Worm (Caenorhabditis elegans) whole organism, L4/young adult: ENCODE measurements around the gene C07A12.2.

ENCODE experiments used
- W03F9.2 ChIP-seq: fragments of 150-350 bp; optimal IDR thresholded peaks from 2 replicates; lab custom pipeline; 2014; ENCODE audit warnings: missing biosample characterization, missing genetic modification characterization
- him-1 ChIP-seq: sonication (generic microtip); optimal IDR thresholded peaks from 2 replicates; lab custom pipeline; 2016; ENCODE audit warnings: missing genotype, missing genetic modification reagents, missing genetic modification characterization, missing compliant biosample characterization

DNA sequence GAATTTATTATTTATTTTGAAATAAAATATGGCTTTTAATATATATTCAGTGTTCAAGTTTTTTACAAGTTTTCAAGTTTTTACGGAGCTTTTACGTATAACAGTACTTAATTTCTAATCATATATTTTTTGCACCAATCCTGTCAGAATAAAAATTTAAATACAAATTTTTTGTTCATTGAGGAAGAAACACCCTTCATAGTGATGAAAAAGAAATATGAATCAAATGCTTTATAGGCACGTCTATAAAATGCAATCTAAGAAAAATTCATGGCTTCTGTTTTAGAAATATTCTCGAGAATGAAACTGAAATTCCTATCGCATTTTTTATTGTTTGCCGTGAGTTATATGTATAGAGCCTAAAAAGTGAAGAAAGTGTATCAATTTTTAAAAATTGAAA is 42.0 kb downstream of the C07A12.2 start, which contains the start of gene C05E11.2:
- TF ChIP-seq W03F9.2: no peak
- TF ChIP-seq him-1 (tag; lab: Kevin White, UChicago): no peak
